Worm (Caenorhabditis elegans) whole organism, young adult: ENCODE data around the gene C23G10.1.

Source experiments
- B0261.1 ChIP-seq: sonication (generic microtip); optimal IDR thresholded peaks from 2 replicates; lab custom pipeline; 2016; ENCODE audit warnings: mild to moderate bottlenecking, missing genetic modification characterization, moderate library complexity, missing compliant biosample characterization
- B0336.3 ChIP-seq: fragments of 200-800 bp; sonication (Bioruptor generic); IDR thresholded peaks from 2 replicates; pipeline ENCODE4 v1.3.6; 2022; ENCODE audit warnings: missing genetic modification characterization, missing compliant biosample characterization
- C17E4.6 ChIP-seq: fragments of 200-800 bp; sonication (Bioruptor generic); IDR thresholded peaks from 2 replicates; pipeline ENCODE4 v1.3.6; 2022; ENCODE audit warnings: missing genetic modification reagents, missing genetic modification characterization, missing compliant biosample characterization
- F33H1.4 ChIP-seq: fragments of 200-800 bp; sonication (Bioruptor generic); IDR thresholded peaks from 2 replicates; pipeline ENCODE4 v1.3.6; 2022; ENCODE audit warnings: missing genetic modification reagents, missing genetic modification characterization, missing compliant biosample characterization
- F39B2.1 ChIP-seq: fragments of 200-800 bp; sonication (Bioruptor generic); IDR thresholded peaks from 2 replicates; pipeline ENCODE4 v1.3.6; 2022; ENCODE audit warnings: missing genetic modification reagents, missing genetic modification characterization, missing compliant biosample characterization
- K11D2.4 ChIP-seq: fragments of 200-800 bp; sonication (Bioruptor generic); IDR thresholded peaks from 2 replicates; pipeline ENCODE4 v1.3.6; 2022; ENCODE audit warnings: missing genetic modification reagents, missing genetic modification characterization, missing compliant biosample characterization
- K12H6.12 ChIP-seq: fragments of 200-800 bp; sonication (Bioruptor generic); optimal IDR thresholded peaks from 2 replicates; lab custom pipeline; 2018; ENCODE audit warnings: mild to moderate bottlenecking, missing genetic modification characterization, missing compliant biosample characterization
- Y53F4B.3 ChIP-seq: fragments of 200-800 bp; sonication (Bioruptor generic); IDR thresholded peaks from 2 replicates; pipeline ENCODE4 v1.3.6; 2022; ENCODE audit warnings: missing genetic modification reagents, missing genetic modification characterization, missing compliant biosample characterization
- Y56A3A.18 ChIP-seq: fragments of 200-800 bp; sonication (Bioruptor generic); IDR thresholded peaks from 2 replicates; pipeline ENCODE4 v1.3.6; 2022; ENCODE audit warnings: missing genetic modification reagents, missing genetic modification characterization, missing compliant biosample characterization
- aptf-2 ChIP-seq: fragments of 200-800 bp; sonication (Bioruptor generic); conservative IDR thresholded peaks from 2 replicates; pipeline ENCODE4 v1.3.6; 2022; ENCODE audit warnings: missing genetic modification reagents, missing genetic modification characterization, missing compliant biosample characterization
- aptf-3 ChIP-seq: fragments of 200-800 bp; sonication (Bioruptor generic); IDR thresholded peaks from 2 replicates; pipeline ENCODE4 v1.3.6; 2022; ENCODE audit warnings: missing genetic modification characterization, missing compliant biosample characterization
- attf-5 ChIP-seq: fragments of 200-800 bp; sonication (Bioruptor generic); optimal IDR thresholded peaks from 2 replicates; lab custom pipeline; 2018; ENCODE audit warnings: mild to moderate bottlenecking, missing genetic modification characterization, missing compliant biosample characterization
- bed-1 ChIP-seq: fragments of 200-800 bp; sonication (Bioruptor generic); IDR thresholded peaks from 2 replicates; pipeline ENCODE4 v1.3.6; 2022; ENCODE audit warnings: missing genetic modification reagents, missing genetic modification characterization, missing compliant biosample characterization
- ccch-3 ChIP-seq: fragments of 200-800 bp; sonication (Bioruptor generic); optimal IDR thresholded peaks from 2 replicates; lab custom pipeline; 2018; ENCODE audit warnings: mild to moderate bottlenecking, missing genetic modification characterization, missing compliant biosample characterization
- cebp-1 ChIP-seq, 2 experiments: fragments of 200-800 bp in 1 of 2; sonication (Bioruptor generic) in 1 of 2; sonication (generic microtip) in 1 of 2; IDR thresholded peaks in 1 of 2; optimal IDR thresholded peaks in 1 of 2; 2 replicates each; pipeline versions ENCODE4 v1.3.6 to Lab custom; 2017 to 2022; ENCODE audit warnings: missing compliant biosample characterization in 2 of 2, missing genetic modification characterization in 2 of 2, mild to moderate bottlenecking in 1 of 2, missing genetic modification reagents in 1 of 2, moderate library complexity in 1 of 2
- cebp-2 ChIP-seq: fragments of 200-800 bp; sonication (Bioruptor generic); IDR thresholded peaks from 2 replicates; pipeline ENCODE4 v1.3.6; 2022; ENCODE audit warnings: missing genetic modification characterization, missing compliant biosample characterization
- ceh-100 ChIP-seq: fragments of 200-800 bp; sonication (Bioruptor generic); IDR thresholded peaks from 2 replicates; pipeline ENCODE4 v1.3.6; 2022; ENCODE audit warnings: missing genetic modification reagents, missing genetic modification characterization, missing compliant biosample characterization
- ceh-40 ChIP-seq: fragments of 200-800 bp; sonication (Bioruptor generic); IDR thresholded peaks from 2 replicates; pipeline ENCODE4 v1.3.6; 2022; ENCODE audit warnings: missing genetic modification characterization, missing compliant biosample characterization
- ceh-58 ChIP-seq: fragments of 200-800 bp; sonication (Bioruptor generic); IDR thresholded peaks from 2 replicates; pipeline ENCODE4 v1.3.6; 2022; ENCODE audit warnings: missing genetic modification characterization, missing compliant biosample characterization
- ceh-79 ChIP-seq: sonication (generic microtip); optimal IDR thresholded peaks from 2 replicates; lab custom pipeline; 2017; ENCODE audit warnings: mild to moderate bottlenecking, missing genetic modification characterization, missing compliant biosample characterization
- ceh-91 ChIP-seq: fragments of 200-800 bp; sonication (Bioruptor generic); IDR thresholded peaks from 2 replicates; pipeline ENCODE4 v1.3.6; 2022; ENCODE audit warnings: missing genetic modification reagents, missing genetic modification characterization, missing compliant biosample characterization
- chd-7 ChIP-seq: sonication (generic microtip); optimal IDR thresholded peaks from 2 replicates; lab custom pipeline; 2016; ENCODE audit warnings: mild to moderate bottlenecking, missing genetic modification characterization, moderate library complexity, missing compliant biosample characterization
- die-1 ChIP-seq: sonication (generic microtip); optimal IDR thresholded peaks from 2 replicates; lab custom pipeline; 2016; ENCODE audit warnings: missing genotype, mild to moderate bottlenecking, missing genetic modification characterization, missing compliant biosample characterization
- dpff-1 ChIP-seq: sonication (generic microtip); optimal IDR thresholded peaks from 2 replicates; lab custom pipeline; 2017; ENCODE audit warnings: mild to moderate bottlenecking, missing genetic modification characterization, missing compliant biosample characterization
- dpl-1 ChIP-seq: fragments of 150-350 bp; optimal IDR thresholded peaks from 2 replicates; lab custom pipeline; 2014; ENCODE audit warnings: missing biosample characterization, missing genetic modification reagents, missing genetic modification characterization
- ets-4 ChIP-seq: fragments of 200-800 bp; sonication (Bioruptor generic); optimal IDR thresholded peaks from 2 replicates; lab custom pipeline; 2018; ENCODE audit warnings: mild to moderate bottlenecking, missing genetic modification characterization, missing compliant biosample characterization
- gei-17 ChIP-seq: fragments of 200-800 bp; sonication (Bioruptor generic); optimal IDR thresholded peaks from 2 replicates; lab custom pipeline; 2018; ENCODE audit warnings: mild to moderate bottlenecking, missing genetic modification characterization, missing compliant biosample characterization
- him-1 ChIP-seq: sonication (generic microtip); optimal IDR thresholded peaks from 2 replicates; lab custom pipeline; 2016; ENCODE audit warnings: missing genotype, missing genetic modification reagents, missing genetic modification characterization, missing compliant biosample characterization
- hmg-1.2 ChIP-seq: fragments of 200-800 bp; sonication (Bioruptor generic); IDR thresholded peaks from 2 replicates; pipeline ENCODE4 v1.3.6; 2022; ENCODE audit warnings: missing genetic modification reagents, missing genetic modification characterization, missing compliant biosample characterization
- hsf-1 ChIP-seq: fragments of 200-800 bp; sonication (Bioruptor generic); IDR thresholded peaks from 2 replicates; pipeline ENCODE4 v1.3.6; 2022; ENCODE audit warnings: missing genetic modification reagents, missing genetic modification characterization, missing compliant biosample characterization
- let-526 ChIP-seq: fragments of 200-800 bp; sonication (Bioruptor generic); IDR thresholded peaks from 2 replicates; pipeline ENCODE4 v1.3.6; 2022; ENCODE audit warnings: missing genetic modification reagents, missing genetic modification characterization, missing compliant biosample characterization
- let-607 ChIP-seq, 2 experiments: fragments of 200-800 bp in 1 of 2; sonication (Bioruptor generic) in 1 of 2; sonication (generic microtip) in 1 of 2; optimal IDR thresholded peaks; 2 replicates each; lab custom pipeline; 2016 to 2018; ENCODE audit warnings: mild to moderate bottlenecking in 2 of 2, missing compliant biosample characterization in 2 of 2, missing genetic modification characterization in 2 of 2, moderate library complexity in 2 of 2, missing genotype in 1 of 2
- lin-26 ChIP-seq: fragments of 200-800 bp; sonication (Bioruptor generic); IDR thresholded peaks from 2 replicates; pipeline ENCODE4 v1.3.6; 2022; ENCODE audit warnings: missing genetic modification reagents, missing genetic modification characterization, missing compliant biosample characterization
- madf-10 ChIP-seq: sonication (generic microtip); optimal IDR thresholded peaks from 2 replicates; lab custom pipeline; 2016; ENCODE audit warnings: mild to moderate bottlenecking, missing genetic modification characterization, missing compliant biosample characterization
- nfya-2 ChIP-seq: fragments of 200-800 bp; sonication (Bioruptor generic); IDR thresholded peaks from 2 replicates; pipeline ENCODE4 v1.3.6; 2022; ENCODE audit warnings: missing genetic modification reagents, missing genetic modification characterization, missing compliant biosample characterization
- nfyb-1 ChIP-seq: fragments of 200-800 bp; sonication (Bioruptor generic); IDR thresholded peaks from 2 replicates; pipeline ENCODE4 v1.3.6; 2022; ENCODE audit warnings: missing genetic modification reagents, missing genetic modification characterization, missing compliant biosample characterization
- nhr-27 ChIP-seq: fragments of 200-800 bp; sonication (Bioruptor generic); optimal IDR thresholded peaks from 2 replicates; lab custom pipeline; 2018; ENCODE audit warnings: mild to moderate bottlenecking, missing genetic modification characterization, moderate library complexity, missing compliant biosample characterization
- nhr-80 ChIP-seq: sonication (generic microtip); optimal IDR thresholded peaks from 2 replicates; lab custom pipeline; 2016; ENCODE audit warnings: missing genetic modification characterization, missing compliant biosample characterization
- pbrm-1 ChIP-seq: fragments of 200-800 bp; sonication (Bioruptor generic); IDR thresholded peaks from 2 replicates; pipeline ENCODE4 v1.3.6; 2022; ENCODE audit warnings: missing genetic modification reagents, missing genetic modification characterization, missing compliant biosample characterization
- snpc-1.1 ChIP-seq: sonication (generic microtip); optimal IDR thresholded peaks from 2 replicates; lab custom pipeline; 2017; ENCODE audit warnings: missing genetic modification characterization, mild to moderate bottlenecking, missing compliant biosample characterization, antibody characterized with exemption, moderate library complexity, missing genotype, missing genetic modification reagents; ENCODE audit not compliant: insufficient read depth
- xnd-1 ChIP-seq: sonication (generic microtip); optimal IDR thresholded peaks from 2 replicates; lab custom pipeline; 2016; ENCODE audit warnings: missing genotype, missing genetic modification reagents, missing genetic modification characterization, missing compliant biosample characterization
- ztf-18 ChIP-seq: sonication (generic microtip); optimal IDR thresholded peaks from 2 replicates; lab custom pipeline; 2016; ENCODE audit warnings: missing genotype, mild to moderate bottlenecking, missing genetic modification characterization, missing compliant biosample characterization
- ztf-25 ChIP-seq: fragments of 200-800 bp; sonication (Bioruptor generic); IDR thresholded peaks from 2 replicates; pipeline ENCODE4 v1.3.6; 2022; ENCODE audit warnings: missing genetic modification reagents, missing genetic modification characterization, missing compliant biosample characterization
- ztf-28 ChIP-seq: fragments of 200-800 bp; sonication (Bioruptor generic); IDR thresholded peaks from 2 replicates; pipeline ENCODE4 v1.3.6; 2022; ENCODE audit warnings: missing genetic modification reagents, missing genetic modification characterization, missing compliant biosample characterization

C23G10.1 gene

ce11 chrIII:6254737-6255136 is 45.7 kb downstream of the C23G10.1 start, which contains the start of gene srg-8 (continued):
- no peak for TF ChIP-seq K12H6.12 (tag; lab: Kevin White, UChicago)

- TF ChIP-seq bed-1 (GFP tag; lab: Robert Waterston, UW) (no peak), C17E4.6 (GFP tag; lab: Robert Waterston, UW) (no peak), ztf-25 (GFP tag; lab: Robert Waterston, UW) (no peak), ceh-40 (GFP tag; lab: Robert Waterston, UW) (no peak), B0336.3 (GFP tag; lab: Robert Waterston, UW) (no peak), xnd-1 (tag; lab: Kevin White, UChicago) (no peak), cebp-2 (GFP tag; lab: Robert Waterston, UW) (no peak), nfya-2 (GFP tag; lab: Robert Waterston, UW) (no peak), K11D2.4 (no peak), Y53F4B.3 (GFP tag; lab: Robert Waterston, UW) (no peak), let-526 (no peak), ceh-58 (no peak), attf-5 (GFP tag; lab: Kevin White, UChicago) (no peak), chd-7 (tag; lab: Kevin White, UChicago) (no peak), aptf-2 (GFP tag; lab: Robert Waterston, UW) (no peak), die-1 (tag; lab: Kevin White, UChicago) (no peak), B0261.1 (tag; lab: Kevin White, UChicago) (no peak)
Observed at ce11 chrIII:6256675-6257074, 47.6 kb downstream of the C23G10.1 start, which contains the start of gene srg-9. TSS of gene srg-9 (minus strand) at chrIII:6256775.

ce11 chrIII:6258262-6258661 is 49.2 kb downstream of the C23G10.1 start, which contains the start of gene srg-1:
TSS of gene srg-1 (minus strand) at chrIII:6258362.
- no peak for TF ChIP-seq F39B2.1
- no peak for TF ChIP-seq cebp-2 (GFP tag; lab: Robert Waterston, UW)
- TF ChIP-seq hsf-1 (GFP tag; lab: Robert Waterston, UW) = no peak
- no peak for TF ChIP-seq ceh-79 (tag; lab: Kevin White, UChicago)
- no peak for TF ChIP-seq K12H6.12 (tag; lab: Kevin White, UChicago)
- no peak for TF ChIP-seq madf-10 (tag; lab: Kevin White, UChicago)
- no peak for TF ChIP-seq F33H1.4 (GFP tag; lab: Robert Waterston, UW)
- TF ChIP-seq him-1 (tag; lab: Kevin White, UChicago) = no peak
- TF ChIP-seq aptf-3 = no peak
- no peak for TF ChIP-seq pbrm-1 (GFP tag; lab: Robert Waterston, UW)
- TF ChIP-seq nfya-2 (GFP tag; lab: Robert Waterston, UW) = no peak
- no peak for TF ChIP-seq lin-26 (GFP tag; lab: Robert Waterston, UW)
- no peak for TF ChIP-seq nfyb-1
- TF ChIP-seq Y56A3A.18 (GFP tag; lab: Robert Waterston, UW) = no peak
- no peak for TF ChIP-seq dpl-1 (GFP tag; lab: Kevin White, UChicago)
- no peak for TF ChIP-seq ceh-100 (GFP tag; lab: Robert Waterston, UW)
- TF ChIP-seq Y53F4B.3 (GFP tag; lab: Robert Waterston, UW) = no peak
- no peak for TF ChIP-seq C17E4.6 (GFP tag; lab: Robert Waterston, UW)
- TF ChIP-seq hmg-1.2 (GFP tag; lab: Robert Waterston, UW) = no peak

DNA sequence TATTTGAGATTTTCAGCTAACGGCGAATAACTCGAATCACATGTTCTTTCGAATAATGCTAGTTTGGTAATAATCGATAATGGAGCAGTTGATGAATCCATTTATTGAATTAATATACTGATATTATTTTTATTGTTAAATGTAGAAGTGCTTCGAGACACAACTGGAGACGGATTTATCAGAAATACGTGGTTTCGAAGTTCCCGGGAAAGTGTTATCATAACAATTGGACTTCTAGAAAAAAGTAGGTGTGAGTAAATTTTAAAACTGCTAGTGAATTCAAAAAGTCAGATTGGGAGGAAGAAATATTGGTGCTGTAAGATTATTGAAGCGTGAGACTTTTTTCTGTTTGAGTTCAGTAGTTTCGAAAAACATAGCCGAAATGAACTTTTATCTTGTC is 51.0 kb downstream of the C23G10.1 start, which contains the start of gene srg-2:
Gene srg-2 (minus strand): TSS at position 101 of the 400 bp plus-strand sequence.
- TF ChIP-seq let-607 (tag; optimal IDR thresholded peaks at IDR 0.05; lab: Kevin White, UChicago) (no peak), cebp-1 (GFP tag; IDR thresholded peaks at IDR 0.05; lab: Robert Waterston, UW) (no peak), cebp-1 (tag; optimal IDR thresholded peaks at IDR 0.05; lab: Kevin White, UChicago) (no peak), ets-4 (no peak), ccch-3 (no peak), snpc-1.1 (no peak), ceh-91 (GFP tag; lab: Robert Waterston, UW) (no peak), nhr-27 (no peak), F39B2.1 (no peak), gei-17 (no peak), nhr-80 (tag; lab: Kevin White, UChicago) (no peak), ztf-18 (tag; lab: Kevin White, UChicago) (no peak), ztf-28 (no peak), bed-1 (GFP tag; lab: Robert Waterston, UW) (no peak), aptf-2 (GFP tag; lab: Robert Waterston, UW) (no peak), C17E4.6 (GFP tag; lab: Robert Waterston, UW) (no peak), madf-10 (tag; lab: Kevin White, UChicago) (no peak), dpff-1 (no peak)
